Worm (Caenorhabditis elegans) whole organism, mixed stage, embryonic: Measurements from ENCODE around the gene fbxa-6.

Experiments
- M03D4.4 ChIP-seq: sonication (generic microtip); optimal IDR thresholded peaks from 2 replicates; lab custom pipeline; 2017; ENCODE audit warnings: mild to moderate bottlenecking, missing genetic modification characterization, missing compliant biosample characterization
- bed-3 ChIP-seq: fragments of 200-800 bp; sonication (Bioruptor generic); optimal IDR thresholded peaks from 3 replicates; lab custom pipeline; 2018; ENCODE audit warnings: mild to moderate bottlenecking, missing genetic modification characterization, moderate library complexity, missing compliant biosample characterization
- blmp-1 ChIP-seq: fragments of 150-350 bp; optimal IDR thresholded peaks from 2 replicates; lab custom pipeline; 2014; ENCODE audit warnings: missing biosample characterization, missing genetic modification characterization
- ceh-39 ChIP-seq: fragments of 150-350 bp; optimal IDR thresholded peaks from 2 replicates; lab custom pipeline; 2014; ENCODE audit warnings: missing biosample characterization, missing genetic modification characterization
- ceh-43 ChIP-seq: fragments of 200-800 bp; sonication (Bioruptor generic); optimal IDR thresholded peaks from 2 replicates; lab custom pipeline; 2018; ENCODE audit warnings: mild to moderate bottlenecking, missing genetic modification characterization, moderate library complexity, missing compliant biosample characterization
- ceh-83 ChIP-seq: fragments of 200-800 bp; sonication (Bioruptor generic); optimal IDR thresholded peaks from 2 replicates; lab custom pipeline; 2018; ENCODE audit warnings: mild to moderate bottlenecking, missing genetic modification characterization, missing compliant biosample characterization
- cnd-1 ChIP-seq: fragments of 200-800 bp; sonication (Bioruptor generic); optimal IDR thresholded peaks from 2 replicates; lab custom pipeline; 2018; ENCODE audit warnings: mild to moderate bottlenecking, missing genetic modification characterization, missing compliant biosample characterization
- drap-1 ChIP-seq: fragments of 200-800 bp; sonication (Bioruptor generic); optimal IDR thresholded peaks from 3 replicates; lab custom pipeline; 2018; ENCODE audit warnings: mild to moderate bottlenecking, missing genetic modification characterization, missing compliant biosample characterization
- elt-1 ChIP-seq: sonication (generic microtip); optimal IDR thresholded peaks from 2 replicates; lab custom pipeline; 2017; ENCODE audit warnings: missing genetic modification characterization, mild to moderate bottlenecking, missing compliant biosample characterization, antibody characterized with exemption, moderate library complexity, borderline replicate concordance; ENCODE audit not compliant: insufficient read depth
- elt-3 ChIP-seq: fragments of 150-350 bp; optimal IDR thresholded peaks from 2 replicates; lab custom pipeline; 2014; ENCODE audit warnings: missing biosample characterization, missing genetic modification characterization
- flh-1 ChIP-seq: fragments of 200-800 bp; sonication (Bioruptor generic); optimal IDR thresholded peaks from 2 replicates; lab custom pipeline; 2018; ENCODE audit warnings: mild to moderate bottlenecking, missing genetic modification characterization, moderate library complexity, missing compliant biosample characterization
- ham-2 ChIP-seq: fragments of 200-800 bp; sonication (Bioruptor generic); optimal IDR thresholded peaks from 2 replicates; lab custom pipeline; 2018; ENCODE audit warnings: mild to moderate bottlenecking, missing genetic modification characterization, missing compliant biosample characterization
- hlh-1 ChIP-seq: fragments of 150-350 bp; optimal IDR thresholded peaks from 2 replicates; lab custom pipeline; 2014; ENCODE audit warnings: missing biosample characterization, missing genetic modification reagents, missing genetic modification characterization
- lin-13 ChIP-seq: fragments of 150-350 bp; optimal IDR thresholded peaks from 2 replicates; lab custom pipeline; 2014; ENCODE audit warnings: missing biosample characterization, missing genetic modification characterization
- lin-32 ChIP-seq: fragments of 200-800 bp; sonication (Bioruptor generic); optimal IDR thresholded peaks from 2 replicates; lab custom pipeline; 2018; ENCODE audit warnings: mild to moderate bottlenecking, missing genetic modification characterization, missing compliant biosample characterization
- lsy-2 ChIP-seq: fragments of 150-350 bp; optimal IDR thresholded peaks from 2 replicates; lab custom pipeline; 2014; ENCODE audit warnings: missing biosample characterization, missing genetic modification characterization
- mab-5 ChIP-seq: fragments of 150-350 bp; optimal IDR thresholded peaks from 2 replicates; lab custom pipeline; 2014; ENCODE audit warnings: missing biosample characterization, missing genetic modification characterization
- mep-1 ChIP-seq: fragments of 150-350 bp; optimal IDR thresholded peaks from 2 replicates; lab custom pipeline; 2017; ENCODE audit warnings: missing biosample characterization, missing genetic modification reagents, missing genetic modification characterization, inconsistent platforms
- mls-2 ChIP-seq: sonication (generic microtip); optimal IDR thresholded peaks from 2 replicates; lab custom pipeline; 2016; ENCODE audit warnings: mild to moderate bottlenecking, missing genetic modification characterization, moderate library complexity, missing compliant biosample characterization
- nhr-12 ChIP-seq: fragments of 150-350 bp; optimal IDR thresholded peaks from 2 replicates; lab custom pipeline; 2014; ENCODE audit warnings: missing biosample characterization, missing genetic modification characterization
- nhr-2 ChIP-seq: fragments of 150-350 bp; optimal IDR thresholded peaks from 2 replicates; lab custom pipeline; 2014; ENCODE audit warnings: missing biosample characterization, missing genetic modification characterization
- nhr-237 ChIP-seq: fragments of 150-350 bp; optimal IDR thresholded peaks from 2 replicates; lab custom pipeline; 2014; ENCODE audit warnings: missing biosample characterization, missing genetic modification characterization
- nhr-76 ChIP-seq: sonication (generic microtip); optimal IDR thresholded peaks from 2 replicates; lab custom pipeline; 2017; ENCODE audit warnings: missing biosample characterization, missing genetic modification characterization
- pha-4 ChIP-seq: fragments of 150-350 bp; optimal IDR thresholded peaks from 2 replicates; lab custom pipeline; 2018; ENCODE audit warnings: missing biosample characterization, missing genetic modification reagents, missing genetic modification characterization
- sem-2 ChIP-seq: fragments of 200-800 bp; sonication (Bioruptor generic); optimal IDR thresholded peaks from 2 replicates; lab custom pipeline; 2018; ENCODE audit warnings: mild to moderate bottlenecking, missing genetic modification characterization, missing compliant biosample characterization
- snpc-4 ChIP-seq: fragments of 150-350 bp; optimal IDR thresholded peaks from 2 replicates; lab custom pipeline; 2014; ENCODE audit warnings: missing biosample characterization, missing genetic modification characterization
- sptf-1 ChIP-seq: sonication (generic microtip); optimal IDR thresholded peaks from 2 replicates; lab custom pipeline; 2017; ENCODE audit warnings: mild to moderate bottlenecking, missing genetic modification characterization, moderate library complexity, missing compliant biosample characterization
- unc-120 ChIP-seq: sonication (generic microtip); optimal IDR thresholded peaks from 2 replicates; lab custom pipeline; 2017; ENCODE audit warnings: missing genetic modification characterization, missing compliant biosample characterization; ENCODE audit not compliant: poor library complexity, severe bottlenecking
- unc-62 ChIP-seq: fragments of 150-350 bp; optimal IDR thresholded peaks from 2 replicates; lab custom pipeline; 2014; ENCODE audit warnings: missing biosample characterization, missing genetic modification reagents, missing genetic modification characterization
- zip-8 ChIP-seq: fragments of 150-350 bp; optimal IDR thresholded peaks from 2 replicates; lab custom pipeline; 2014; ENCODE audit warnings: missing biosample characterization, missing genetic modification characterization
- ztf-11 ChIP-seq: fragments of 150-350 bp; optimal IDR thresholded peaks from 2 replicates; lab custom pipeline; 2014; ENCODE audit warnings: missing biosample characterization, missing genetic modification characterization

Gene fbxa-6

DNA sequence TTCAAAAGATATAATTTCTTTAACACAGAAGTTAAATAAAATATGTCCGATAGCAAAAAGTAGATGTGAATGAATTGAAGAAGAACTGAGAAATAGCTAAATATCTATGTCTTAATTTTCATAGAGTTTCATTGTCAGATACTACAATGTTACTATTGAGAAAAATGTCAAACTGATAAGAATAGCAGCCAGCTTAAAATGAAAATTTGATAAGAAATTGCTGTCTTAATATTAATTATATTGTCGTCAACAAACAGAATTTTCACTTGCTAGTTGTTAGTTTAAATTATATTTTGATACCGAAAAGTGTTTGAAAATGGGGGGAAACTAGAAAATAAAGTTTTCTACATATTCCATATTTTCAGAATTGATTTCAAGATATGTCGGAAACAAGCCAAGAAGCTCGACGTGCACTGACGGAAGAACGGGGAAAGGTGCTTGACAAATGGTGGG is at the start of gene fbxa-6, which contains the start of the genes cTel54X.2 and npr-30:
Gene fbxa-6, minus strand, starts transcription at position 179 of the 453 bp plus-strand sequence.
Gene cTel54X.2, plus strand, starts transcription at position 360 of the 453 bp plus-strand sequence.
Gene npr-30, plus strand, starts transcription at position 403 of the 453 bp plus-strand sequence.
- no peak for TF ChIP-seq sptf-1 (tag; lab: Kevin White, UChicago)
- TF ChIP-seq lin-32, result no peak

DNA sequence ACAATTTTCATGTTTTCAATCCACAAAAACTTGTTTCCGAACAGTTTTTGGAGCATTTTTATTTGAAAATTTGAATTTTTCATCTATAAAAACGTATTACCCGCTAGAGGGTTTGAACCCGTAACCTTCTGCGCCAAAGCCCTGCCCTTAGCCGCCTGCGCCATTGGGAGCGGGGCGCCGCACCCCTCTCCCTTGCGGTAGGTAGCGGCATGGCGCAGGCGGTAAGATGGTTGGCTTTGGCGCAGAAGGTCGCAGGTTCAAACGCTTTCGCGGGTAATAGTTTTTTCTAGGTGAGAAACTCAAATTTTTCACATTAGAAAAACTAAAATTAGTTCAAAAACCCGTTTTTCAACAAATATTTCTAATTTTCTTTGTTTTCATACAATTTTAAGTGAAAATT is 48.7 kb upstream of the fbxa-6 start:
- TF ChIP-seq mls-2 (tag; lab: Kevin White, UChicago), result no peak
- no peak for TF ChIP-seq hlh-1 (tag; lab: Kevin White, UChicago)
- TF ChIP-seq zip-8 (tag; lab: Kevin White, UChicago), result no peak
- TF ChIP-seq flh-1, result no peak
- TF ChIP-seq ceh-39 (tag; lab: Kevin White, UChicago), result no peak

DNA sequence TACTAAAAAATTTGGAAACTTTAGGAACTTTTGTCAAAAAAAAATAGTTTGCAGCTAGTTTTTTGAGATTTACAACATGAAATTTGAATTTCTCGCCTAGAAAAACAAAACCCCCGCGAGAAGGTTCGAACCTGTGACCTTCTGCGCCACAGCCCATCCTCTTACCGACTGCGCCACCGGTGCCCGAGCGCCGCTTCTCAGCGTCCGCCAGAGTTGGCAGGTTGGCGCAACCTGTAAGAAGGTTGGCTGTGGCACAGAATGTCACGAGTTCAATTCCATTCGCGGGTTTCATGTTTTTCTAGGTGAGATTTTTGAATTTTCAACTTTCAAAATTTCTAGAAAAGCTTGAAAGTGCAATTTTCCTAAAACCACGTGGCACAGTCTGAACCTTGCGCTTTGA is 47.5 kb upstream of the fbxa-6 start:
- TF ChIP-seq elt-1 (no peak), nhr-12 (tag; lab: Kevin White, UChicago) (no peak), unc-120 (tag; lab: Kevin White, UChicago) (no peak), sem-2 (GFP tag; lab: Kevin White, UChicago) (no peak), hlh-1 (tag; lab: Kevin White, UChicago) (no peak), mep-1 (tag; lab: Kevin White, UChicago) (no peak), ham-2 (GFP tag; lab: Kevin White, UChicago) (no peak), zip-8 (tag; lab: Kevin White, UChicago) (no peak), ceh-39 (tag; lab: Kevin White, UChicago) (no peak), unc-62 (no peak), elt-3 (tag; lab: Kevin White, UChicago) (no peak), cnd-1 (tag; lab: Kevin White, UChicago) (no peak), flh-1 (no peak), nhr-237 (tag; lab: Kevin White, UChicago) (no peak), nhr-2 (no peak), drap-1 (no peak), bed-3 (GFP tag; lab: Kevin White, UChicago) (no peak), pha-4 (tag; lab: Kevin White, UChicago) (no peak), snpc-4 (tag; lab: Kevin White, UChicago) (no peak), mab-5 (tag; lab: Kevin White, UChicago) (no peak)

DNA sequence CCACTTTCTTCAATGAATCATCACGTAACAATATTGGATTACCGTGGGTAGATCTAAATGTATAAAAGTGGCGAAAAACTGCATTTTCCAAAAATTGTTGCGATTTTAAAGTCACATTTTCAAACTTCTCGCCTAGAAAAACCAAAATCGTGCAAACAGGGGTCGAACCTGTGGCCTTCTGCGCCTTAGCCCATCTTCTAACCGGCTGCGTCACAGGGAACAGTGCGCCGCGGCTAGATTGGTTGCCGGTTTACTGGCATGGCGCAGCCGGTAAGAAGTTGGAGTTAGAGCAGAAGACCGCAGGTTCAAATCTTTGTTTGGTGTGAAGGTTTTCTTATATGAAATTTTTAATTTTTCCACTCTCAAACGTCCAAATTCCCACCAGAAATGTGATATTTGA is 46.2 kb upstream of the fbxa-6 start:
- TF ChIP-seq lin-13 (no peak), blmp-1 (tag; lab: Kevin White, UChicago) (no peak), snpc-4 (tag; lab: Kevin White, UChicago) (no peak), ceh-39 (tag; lab: Kevin White, UChicago) (no peak), ceh-83 (GFP tag; lab: Kevin White, UChicago) (no peak), hlh-1 (tag; lab: Kevin White, UChicago) (no peak), unc-120 (tag; lab: Kevin White, UChicago) (no peak), ceh-43 (GFP tag; lab: Kevin White, UChicago) (no peak), lin-32 (no peak)

DNA sequence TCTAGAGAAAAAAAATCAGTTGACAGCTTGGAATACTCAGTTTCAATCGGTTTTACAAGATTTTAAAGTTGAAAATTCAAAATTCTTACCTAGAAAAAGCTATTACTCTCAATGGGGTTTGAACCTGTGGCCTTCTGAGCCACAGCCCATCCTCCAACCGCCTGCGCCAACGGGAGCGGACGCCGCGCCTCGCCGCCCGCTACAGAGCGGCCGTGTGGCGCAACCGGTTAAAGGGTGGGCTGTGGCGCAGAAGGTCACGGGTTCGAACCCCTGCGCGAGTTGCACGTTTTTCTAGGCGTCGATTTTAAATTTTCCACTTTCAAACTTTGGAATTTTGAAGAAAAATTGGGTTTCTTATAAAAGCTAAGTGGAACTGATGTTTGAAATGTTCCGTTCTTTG is 45.4 kb upstream of the fbxa-6 start:
- TF ChIP-seq mab-5 (tag; lab: Kevin White, UChicago) (no peak), nhr-76 (tag; lab: Kevin White, UChicago) (no peak), flh-1 (no peak), bed-3 (GFP tag; lab: Kevin White, UChicago) (no peak), ceh-83 (GFP tag; lab: Kevin White, UChicago) (no peak), M03D4.4 (no peak), mep-1 (tag; lab: Kevin White, UChicago) (no peak), blmp-1 (tag; lab: Kevin White, UChicago) (no peak), hlh-1 (tag; lab: Kevin White, UChicago) (no peak)

DNA sequence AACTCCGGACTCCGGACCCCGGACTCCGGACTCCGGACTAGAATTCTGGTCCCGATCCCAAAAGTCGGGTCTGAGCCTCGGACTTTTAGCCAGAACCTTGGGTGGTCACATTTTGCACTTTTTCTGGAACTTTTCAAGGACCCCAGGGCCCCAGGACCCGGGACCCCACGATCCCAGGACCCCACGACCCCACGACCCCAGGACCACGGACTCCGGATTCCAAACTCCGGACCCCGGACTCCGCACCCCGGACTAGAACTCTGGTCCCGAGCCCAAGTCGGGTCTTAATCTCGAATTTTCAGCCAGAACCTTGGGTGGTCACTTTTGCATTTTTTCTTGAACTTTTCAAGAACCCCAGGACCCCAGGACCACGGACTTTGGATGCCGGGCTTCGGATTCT is 39.8 kb upstream of the fbxa-6 start:
- TF ChIP-seq drap-1 (no peak), unc-62 (no peak), lsy-2 (tag; lab: Kevin White, UChicago) (no peak), ceh-39 (tag; lab: Kevin White, UChicago) (no peak), lin-13 (no peak), ztf-11 (tag; lab: Kevin White, UChicago) (no peak), M03D4.4 (no peak), bed-3 (GFP tag; lab: Kevin White, UChicago) (no peak)
- TF ChIP-seq, all 35 proteins: peak for 0
